Worm (Caenorhabditis elegans): ENCODE data around the gene hpo-38.
A peak's percentile ranks its signal among the peaks of the same experiment; 100 is the strongest.
"Not testable (repeated sequence)": the region's sequence is repeated elsewhere in the genome, so short reads cannot be mapped to it uniquely, and the experiment has no call there.

Gene hpo-38

ce11 chrIII:211387-211786 is 18.8 kb upstream of the hpo-38 start:
- TF ChIP-seq ctbp-1 (GFP tag; IDR thresholded peaks at IDR 0.05) (0 out of 2 replicates have a peak, but pooled peaks have one; percentile 17), php-3 (GFP tag; IDR thresholded peaks at IDR 0.05) (no peak), mxl-2 (GFP tag; conservative IDR thresholded peaks at IDR 0.05) (no peak), fkh-10 (GFP tag; optimal IDR thresholded peaks at IDR 0.05) (peak; percentile 15), pha-4 (GFP tag; IDR thresholded peaks at IDR 0.05) (no peak), pha-4 (tag; optimal IDR thresholded peaks at IDR 0.05) (no peak)

DNA sequence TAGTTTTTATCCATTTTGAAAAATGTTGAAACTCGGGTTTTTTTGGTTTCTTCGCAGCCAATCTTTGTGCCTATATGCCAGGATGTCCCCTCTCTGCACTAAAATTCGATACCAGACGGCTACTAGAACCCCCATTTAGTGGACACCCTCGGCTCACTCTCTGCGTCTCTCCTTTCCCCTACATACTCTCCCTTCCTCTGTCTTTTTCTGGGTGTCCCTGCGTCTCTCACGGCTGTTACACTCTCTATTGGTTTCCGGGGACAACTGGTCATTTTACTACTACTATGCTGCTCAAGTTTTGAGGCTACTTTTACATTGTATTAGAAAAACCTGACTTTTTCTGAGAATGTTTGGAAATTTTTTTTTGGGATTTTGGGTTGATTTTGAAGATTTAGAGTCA is 9.9 kb upstream of the hpo-38 start:
- TF ChIP-seq hmg-1.1 (GFP tag; IDR thresholded peaks at IDR 0.05) (peak; percentile 62), unc-62 (GFP tag; optimal IDR thresholded peaks at IDR 0.05 in 1 of 2) (peak in 1 of 2 experiments; percentile 67), unc-62 (tag; optimal IDR thresholded peaks at IDR 0.05) (no peak), vab-7 (GFP tag; IDR thresholded peaks at IDR 0.05) (no peak)

- no peak for TF ChIP-seq ces-1 (GFP tag; optimal IDR thresholded peaks at IDR 0.05)
- TF ChIP-seq set-16 (GFP tag; IDR thresholded peaks at IDR 0.05), result peak; percentile 62
These were observed 7.7 kb upstream of the hpo-38 start for ce11 chrIII:222508-222907.

DNA sequence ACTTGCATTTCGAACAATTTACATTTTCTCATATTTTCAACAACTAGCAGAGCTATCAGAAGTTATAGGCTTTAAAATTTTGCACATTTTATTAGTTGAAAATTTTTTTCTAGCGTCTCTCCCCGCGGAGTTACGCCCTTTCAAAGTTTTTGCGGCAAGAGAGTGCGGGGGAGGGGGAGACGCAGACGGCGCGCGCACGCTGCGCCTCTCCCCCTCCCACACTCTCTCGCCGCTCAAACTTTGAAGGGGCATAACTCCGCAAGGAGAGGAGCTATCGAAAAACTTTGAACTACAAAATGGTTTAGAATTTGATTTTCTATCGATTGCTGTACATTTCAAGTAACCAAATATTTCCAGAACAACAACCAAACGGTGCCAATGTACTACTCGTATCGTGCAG is 3.2 kb upstream of the hpo-38 start:
- TF ChIP-seq fkh-10 (GFP tag; optimal IDR thresholded peaks at IDR 0.05), result no peak
- no peak for TF ChIP-seq lin-15B (tag; optimal IDR thresholded peaks at IDR 0.05)
- TF ChIP-seq R02D3.7 (tag; optimal IDR thresholded peaks at IDR 0.05), result no peak
- TF ChIP-seq ceh-28 (tag; optimal IDR thresholded peaks at IDR 0.05), result no peak
- TF ChIP-seq set-16 (GFP tag; IDR thresholded peaks at IDR 0.05), result peak; percentile 82

ce11 chrIII:232918-233317 is 2.7 kb downstream of the hpo-38 start:
- 0 out of 2 replicates have a peak, but pooled peaks have one; percentile 48 for TF ChIP-seq lim-7 (GFP tag; IDR thresholded peaks at IDR 0.05)
- TF ChIP-seq dmd-8 (GFP tag; IDR thresholded peaks at IDR 0.05), result peak; percentile 84
- TF ChIP-seq egl-43 (GFP tag; IDR thresholded peaks at IDR 0.05), result peak; percentile 81
- TF ChIP-seq Y105C5A.15 (GFP tag; IDR thresholded peaks at IDR 0.05), result peak; percentile 58; the same call in 1 of the 2 replicates
- 0 out of 2 replicates have a peak, but pooled peaks have one; percentile 17 for TF ChIP-seq arid-1 (GFP tag; conservative IDR thresholded peaks at IDR 0.05)
- peak; percentile 71 for TF ChIP-seq lin-38 (GFP tag; IDR thresholded peaks at IDR 0.05)
- 0 out of 2 replicates have a peak, but pooled peaks have one; percentile 18 for TF ChIP-seq tra-1 (GFP tag; IDR thresholded peaks at IDR 0.05)
- 0 out of 2 replicates have a peak, but pooled peaks have one; percentile 46 for TF ChIP-seq mdt-29 (GFP tag; IDR thresholded peaks at IDR 0.05)
- TF ChIP-seq F26F4.8 (GFP tag; conservative IDR thresholded peaks at IDR 0.05), result 0 out of 2 replicates have a peak, but pooled peaks have one; percentile 49
- TF ChIP-seq ctbp-1 (GFP tag; IDR thresholded peaks at IDR 0.05), result 0 out of 2 replicates have a peak, but pooled peaks have one; percentile 45
- TF ChIP-seq mxl-2 (GFP tag; conservative IDR thresholded peaks at IDR 0.05), result 0 out of 2 replicates have a peak, but pooled peaks have one; percentile 34
- peak; percentile 72 for TF ChIP-seq Y48G9A.11 (GFP tag; IDR thresholded peaks at IDR 0.05)
- TF ChIP-seq pha-4 (GFP tag; IDR thresholded peaks at IDR 0.05), result peak; percentile 76; the same call in 1 of the 2 replicates
- TF ChIP-seq pha-4 (tag; optimal IDR thresholded peaks at IDR 0.05), result not testable (repeated sequence)
- peak; percentile 39 for TF ChIP-seq set-16 (GFP tag; IDR thresholded peaks at IDR 0.05)
- TF ChIP-seq php-3 (GFP tag; IDR thresholded peaks at IDR 0.05), result peak; percentile 63; the same call in 1 of the 2 replicates

DNA sequence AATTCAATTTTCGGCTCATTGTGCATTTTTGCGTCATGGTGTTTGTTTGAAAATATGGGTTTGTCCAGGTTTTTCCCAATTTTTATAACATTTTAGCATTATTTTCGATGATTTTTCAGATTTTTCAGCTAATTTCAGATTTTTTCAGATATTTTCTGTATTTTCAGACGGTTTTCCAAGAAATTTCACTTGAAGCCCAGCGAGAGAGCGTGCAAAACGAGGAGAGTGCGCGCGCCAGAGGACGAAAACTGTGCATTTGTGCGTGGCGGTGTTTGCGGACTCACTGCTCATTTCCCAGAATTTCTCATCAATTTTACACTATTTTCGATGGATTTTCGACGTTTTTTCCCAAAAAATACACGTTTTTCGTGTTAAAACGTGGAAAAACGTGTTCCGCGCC is 4.9 kb downstream of the hpo-38 start:
- TF ChIP-seq nhr-42 (GFP tag; IDR thresholded peaks at IDR 0.05), result peak; percentile 67
- TF ChIP-seq zfp-3 (GFP tag; conservative IDR thresholded peaks at IDR 0.05), result no peak
- TF ChIP-seq egl-43 (GFP tag; IDR thresholded peaks at IDR 0.05), result 0 out of 2 replicates have a peak, but pooled peaks have one; percentile 44
- 0 out of 2 replicates have a peak, but pooled peaks have one; percentile 35 for TF ChIP-seq tra-1 (GFP tag; IDR thresholded peaks at IDR 0.05)
- TF ChIP-seq aha-1 (tag), result peak; percentile 5
- TF ChIP-seq spr-3 (GFP tag; optimal IDR thresholded peaks at IDR 0.05), result peak; percentile 36
- TF ChIP-seq unc-62 (GFP tag; optimal IDR thresholded peaks at IDR 0.05 in 1 of 2), result peak in 1 of 2 experiments; percentile 95
- no peak for TF ChIP-seq unc-62 (tag; optimal IDR thresholded peaks at IDR 0.05)
- TF ChIP-seq nhr-102 (tag; optimal IDR thresholded peaks at IDR 0.05), result peak; percentile 54
- TF ChIP-seq mes-2 (tag; optimal IDR thresholded peaks at IDR 0.05; ENCODE audit: poor library complexity, severe bottlenecking), result peak; percentile 54
- peak; percentile 57 for TF ChIP-seq dpl-1 (GFP tag; optimal IDR thresholded peaks at IDR 0.05)
- TF ChIP-seq lsy-2 (tag; optimal IDR thresholded peaks at IDR 0.05), result peak in 1 of 2 experiments; percentile 60
- peak; percentile 61 for TF ChIP-seq F49E8.2 (tag; optimal IDR thresholded peaks at IDR 0.05; ENCODE audit: borderline replicate concordance)
- no peak for TF ChIP-seq gei-8 (GFP tag; optimal IDR thresholded peaks at IDR 0.05)
- peak; percentile 74; the same call in 1 of the 2 replicates for TF ChIP-seq T26A8.4 (GFP tag; IDR thresholded peaks at IDR 0.05)
- 0 out of 2 replicates have a peak, but pooled peaks have one; percentile 25 for TF ChIP-seq madf-9 (GFP tag; conservative IDR thresholded peaks at IDR 0.05)
- TF ChIP-seq nhr-10 (tag; optimal IDR thresholded peaks at IDR 0.05), result no peak
- peak; percentile 65 for TF ChIP-seq hmg-1.1 (GFP tag; IDR thresholded peaks at IDR 0.05)
- TF ChIP-seq Y48G9A.11 (GFP tag; IDR thresholded peaks at IDR 0.05), result peak; percentile 34; the same call in 1 of the 2 replicates
- TF ChIP-seq F37D6.2 (tag; optimal IDR thresholded peaks at IDR 0.05), result no peak
- 0 out of 2 replicates have a peak, but pooled peaks have one; percentile 22 for TF ChIP-seq Y105C5A.15 (GFP tag; IDR thresholded peaks at IDR 0.05)

All from whole organism, L4 larva.